Fruit fly (Drosophila melanogaster): ENCODE measurements around the gene mdy.
A peak's percentile ranks its signal among the peaks of the same experiment; 100 is the strongest.

Gene mdy

DNA sequence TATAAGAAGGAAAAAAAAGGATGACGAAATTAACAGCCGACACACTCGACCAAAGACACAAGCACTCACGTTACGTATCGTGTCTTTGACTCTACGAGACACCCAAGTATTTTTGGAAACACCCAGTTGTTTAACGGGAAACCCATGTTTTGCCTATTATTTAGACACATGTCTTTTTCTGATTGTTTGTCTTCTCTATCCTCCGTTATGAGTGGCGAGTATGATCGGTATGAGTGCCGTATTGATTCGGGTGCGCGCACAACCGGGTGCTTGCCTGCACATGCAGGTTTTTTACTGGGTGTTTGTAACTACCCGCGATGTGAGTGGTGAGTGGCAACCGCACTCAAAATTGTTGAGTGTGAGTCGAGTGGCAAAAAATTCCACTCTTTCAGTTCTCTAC is 42.6 kb downstream of the mdy start:
- TF ChIP-seq psq (optimal IDR thresholded peaks at IDR 0.05) = no peak
- TF ChIP-seq pan (optimal IDR thresholded peaks at IDR 0.05) = peak; percentile 57
- no peak for TF ChIP-seq Dll (optimal IDR thresholded peaks at IDR 0.05)

DNA sequence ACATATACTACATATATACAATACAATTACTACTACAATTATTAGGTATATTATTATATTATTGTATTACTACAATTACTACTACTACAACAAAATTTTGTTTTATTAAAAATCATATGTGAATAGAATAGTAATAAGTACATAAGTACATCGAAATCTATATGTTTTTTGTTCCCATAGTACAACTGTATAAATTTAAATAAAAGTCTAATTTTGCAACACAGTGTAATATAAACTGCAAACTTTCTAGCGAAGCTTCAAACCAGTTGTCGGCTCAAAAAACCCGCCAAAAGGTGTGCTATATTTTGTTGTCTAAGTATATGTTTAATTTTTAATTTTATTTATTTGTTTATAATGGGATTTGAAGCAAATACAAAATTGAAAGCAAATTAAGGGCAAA is 43.1 kb downstream of the mdy start:
- no peak for TF ChIP-seq psq (optimal IDR thresholded peaks at IDR 0.05)
- no peak for TF ChIP-seq usp (GFP tag; optimal IDR thresholded peaks at IDR 0.05)
- no peak for TF ChIP-seq EcR (GFP tag; optimal IDR thresholded peaks at IDR 0.05)
- no peak for TF ChIP-seq pan (optimal IDR thresholded peaks at IDR 0.05)
- TF ChIP-seq CG8478 (optimal IDR thresholded peaks at IDR 0.05) = no peak
- TF ChIP-seq Dll (optimal IDR thresholded peaks at IDR 0.05) = no peak

DNA sequence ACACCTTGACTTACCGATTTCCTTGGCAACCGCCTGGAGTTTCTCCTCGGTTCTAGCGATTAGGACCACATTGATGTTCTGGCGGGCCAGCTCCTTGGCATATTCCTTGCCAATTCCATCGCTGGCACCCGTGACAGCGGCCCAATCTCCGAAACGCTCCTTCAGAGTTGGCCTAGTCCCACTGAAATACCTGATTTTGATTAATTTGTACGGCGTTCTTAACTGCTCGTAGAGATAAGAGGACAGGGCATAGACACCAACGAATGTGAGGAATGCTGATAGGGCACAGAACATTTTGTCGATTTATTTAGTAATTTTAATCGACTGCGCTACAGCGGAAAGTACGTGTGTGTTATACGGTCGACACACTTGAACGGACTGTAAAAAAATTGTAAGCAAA is 44.7 kb downstream of the mdy start, which contains the start of gene CG6012:
TSS of gene CG6012 (minus strand) at position 364 of the 400 bp plus-strand sequence.
- no peak for TF ChIP-seq pan (optimal IDR thresholded peaks at IDR 0.05)
- no peak for TF ChIP-seq EcR (GFP tag; optimal IDR thresholded peaks at IDR 0.05)
- no peak for TF ChIP-seq CG8478 (optimal IDR thresholded peaks at IDR 0.05)
- TF ChIP-seq psq (optimal IDR thresholded peaks at IDR 0.05) = no peak
- no peak for TF ChIP-seq Dll (optimal IDR thresholded peaks at IDR 0.05)

DNA sequence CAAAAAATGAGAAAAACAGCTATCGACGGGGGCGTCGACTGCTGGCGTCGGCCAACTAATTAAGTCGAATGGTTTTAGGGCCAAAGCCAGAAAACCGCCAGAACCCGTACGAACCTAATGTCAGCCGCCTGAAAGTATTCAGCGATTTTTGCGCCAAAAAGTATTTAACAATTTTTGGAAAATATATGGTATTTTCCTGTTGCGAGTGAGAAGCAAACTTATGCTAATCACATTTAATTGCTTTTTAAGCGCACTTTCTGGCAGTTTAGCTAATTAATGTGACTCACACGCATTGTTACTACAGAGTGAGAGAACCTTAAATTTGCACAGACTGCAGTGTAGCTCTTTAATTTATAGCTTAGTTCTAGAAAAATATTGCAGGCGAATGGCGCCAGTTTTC is 46.1 kb downstream of the mdy start:
- no peak for TF ChIP-seq pan (optimal IDR thresholded peaks at IDR 0.05)

DNA sequence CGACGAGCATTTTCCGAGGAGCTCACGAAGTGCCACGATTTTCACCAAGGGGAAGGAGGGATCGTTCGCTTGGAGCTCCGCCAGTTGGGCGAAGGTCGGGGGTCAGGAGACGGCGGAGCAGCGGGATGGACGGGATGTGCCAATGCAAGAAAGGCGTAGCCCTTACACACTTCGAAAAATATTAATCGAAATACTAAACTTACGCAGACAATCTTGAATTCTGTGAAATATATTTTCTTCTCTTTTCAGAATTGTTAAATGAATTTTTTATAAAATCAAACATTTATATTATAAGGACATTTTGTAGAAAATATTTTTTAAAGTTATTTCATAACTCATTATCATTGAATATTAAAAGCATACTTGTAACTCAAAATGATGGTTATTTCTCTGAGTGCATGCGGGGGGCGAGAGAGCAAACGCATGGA is 52.5 kb downstream of the mdy start:
- TF ChIP-seq CG8478 (optimal IDR thresholded peaks at IDR 0.05) (no peak), psq (optimal IDR thresholded peaks at IDR 0.05) (no peak), Dll (optimal IDR thresholded peaks at IDR 0.05) (no peak), usp (GFP tag; optimal IDR thresholded peaks at IDR 0.05) (no peak), EcR (GFP tag; optimal IDR thresholded peaks at IDR 0.05) (no peak), pan (optimal IDR thresholded peaks at IDR 0.05) (no peak)

DNA sequence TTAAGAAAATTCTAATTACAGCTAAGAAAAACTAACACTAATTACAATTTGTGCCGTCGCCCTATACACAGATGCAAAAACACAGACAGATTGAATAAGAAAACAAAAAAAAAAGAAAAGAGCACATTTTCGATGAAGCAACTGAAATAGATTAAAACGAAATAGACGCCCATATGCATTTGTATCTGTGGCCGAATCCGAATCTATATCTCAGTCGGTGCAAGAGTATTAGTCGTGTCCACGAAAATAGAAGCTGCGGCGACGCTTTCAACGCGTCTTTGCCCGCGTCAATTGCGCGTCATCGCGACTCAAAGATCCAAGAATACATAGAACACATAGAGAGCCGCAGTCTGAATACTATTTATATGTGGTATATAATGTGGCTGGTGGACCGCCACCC is 58.5 kb downstream of the mdy start:
- TF ChIP-seq usp (GFP tag; optimal IDR thresholded peaks at IDR 0.05) (no peak), CG8478 (optimal IDR thresholded peaks at IDR 0.05) (no peak), Dll (optimal IDR thresholded peaks at IDR 0.05) (no peak), EcR (GFP tag; optimal IDR thresholded peaks at IDR 0.05) (no peak), pan (optimal IDR thresholded peaks at IDR 0.05) (no peak)

DNA sequence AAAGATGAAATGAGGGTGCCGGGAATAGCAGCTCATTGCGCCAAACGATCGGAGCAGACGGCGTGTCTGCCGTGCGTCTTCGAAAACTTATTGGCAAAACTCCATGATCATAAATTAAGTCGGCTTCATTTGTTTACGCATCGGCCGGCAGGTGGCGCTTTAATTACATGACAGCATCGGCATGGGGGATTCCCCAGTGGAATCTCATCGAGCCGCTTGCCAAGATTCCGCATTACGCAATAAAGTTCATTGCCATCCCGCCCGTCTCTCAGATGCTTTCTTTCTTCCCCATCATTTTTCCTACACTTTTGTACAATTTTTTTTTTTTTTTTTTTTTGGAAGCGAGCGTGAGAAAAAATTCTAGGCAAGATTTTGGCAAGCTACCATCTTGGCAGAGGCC is 60.1 kb downstream of the mdy start:
- no peak for TF ChIP-seq usp (GFP tag; optimal IDR thresholded peaks at IDR 0.05)
- no peak for TF ChIP-seq CG8478 (optimal IDR thresholded peaks at IDR 0.05)
- no peak for TF ChIP-seq pan (optimal IDR thresholded peaks at IDR 0.05)
- TF ChIP-seq EcR (GFP tag; optimal IDR thresholded peaks at IDR 0.05) = no peak
- no peak for TF ChIP-seq Dll (optimal IDR thresholded peaks at IDR 0.05)
